Fruit fly (Drosophila melanogaster): ENCODE measurements around the gene GlcAT-I.
A peak's percentile ranks its signal among the peaks of the same experiment; 100 is the strongest.

Gene GlcAT-I

dm6 chrX:4106240-4106639 lies 24.8 kb upstream of the GlcAT-I start (continued):
- TF ChIP-seq CG6683 (GFP tag; optimal IDR thresholded peaks at IDR 0.05) (no peak), usp (GFP tag; optimal IDR thresholded peaks at IDR 0.05) (no peak), hth (optimal IDR thresholded peaks at IDR 0.05) (no peak), CG16815 (GFP tag; optimal IDR thresholded peaks at IDR 0.05) (no peak), CG13287 (GFP tag; IDR thresholded peaks at IDR 0.05; ENCODE audit: partially characterized antibody) (0 out of 2 replicates have a peak, but pooled peaks have one; percentile 1), CG34224 (GFP tag; IDR thresholded peaks at IDR 0.05; ENCODE audit: partially characterized antibody) (no peak), Gug (GFP tag; IDR thresholded peaks at IDR 0.05) (no peak), CG4360 (GFP tag; IDR thresholded peaks at IDR 0.05) (no peak), mld (GFP tag; IDR thresholded peaks at IDR 0.05; ENCODE audit: partially characterized antibody) (peak; percentile 4; the same call in 1 of the 3 replicates), CkIIα-i1 (GFP tag; IDR thresholded peaks at IDR 0.05) (no peak), wdn (GFP tag; IDR thresholded peaks at IDR 0.05) (no peak), CG10267 (tag; optimal IDR thresholded peaks at IDR 0.05) (no peak)

dm6 chrX:4106756-4107155 lies 24.3 kb upstream of the GlcAT-I start:
- TF ChIP-seq Mrtf (GFP tag; IDR thresholded peaks at IDR 0.05) (0 out of 3 replicates have a peak, but pooled peaks have one; percentile 14), CG11696 (GFP tag; IDR thresholded peaks at IDR 0.05) (peak; percentile 77), pum (GFP tag; optimal IDR thresholded peaks at IDR 0.05) (peak; percentile 25), Xrp1 (GFP tag; IDR thresholded peaks at IDR 0.05) (peak; percentile 37; the same call in 1 of the 2 replicates), Bteb2 (GFP tag; optimal IDR thresholded peaks at IDR 0.05) (no peak), sens (GFP tag) (peak; percentile 89), CG7786 (GFP tag; optimal IDR thresholded peaks at IDR 0.05) (peak; percentile 42), CoRest (tag; optimal IDR thresholded peaks at IDR 0.05) (peak; percentile 29), Blimp-1 (GFP tag; optimal IDR thresholded peaks at IDR 0.05) (peak; percentile 28), CG4707 (GFP tag; optimal IDR thresholded peaks at IDR 0.05) (peak; percentile 4), esg (GFP tag; conservative IDR thresholded peaks at IDR 0.05) (0 out of 2 replicates have a peak, but pooled peaks have one; percentile 6), CG6254 (GFP tag; optimal IDR thresholded peaks at IDR 0.05) (peak; percentile 14), Ssrp (tag; optimal IDR thresholded peaks at IDR 0.05) (peak; percentile 41), mam (GFP tag; optimal IDR thresholded peaks at IDR 0.05) (peak; percentile 23), CG2120 (GFP tag; optimal IDR thresholded peaks at IDR 0.05) (peak; percentile 26), nom (GFP tag; optimal IDR thresholded peaks at IDR 0.05) (peak; percentile 37), CG8388 (GFP tag; optimal IDR thresholded peaks at IDR 0.05) (peak; percentile 26), CG11695 (GFP tag; IDR thresholded peaks at IDR 0.05) (peak; percentile 46; the same call in 1 of the 3 replicates), CG33557 (GFP tag; optimal IDR thresholded peaks at IDR 0.05) (peak; percentile 51), chinmo (GFP tag; IDR thresholded peaks at IDR 0.05; ENCODE audit: partially characterized antibody) (no peak), CG4360 (GFP tag; IDR thresholded peaks at IDR 0.05) (0 out of 2 replicates have a peak, but pooled peaks have one; percentile 13), CG11504 (tag; optimal IDR thresholded peaks at IDR 0.05) (peak; percentile 51), CG12769 (tag; optimal IDR thresholded peaks at IDR 0.05) (peak; percentile 6), Asciz (GFP tag; optimal IDR thresholded peaks at IDR 0.05) (peak; percentile 21), CG6689 (GFP tag; IDR thresholded peaks at IDR 0.05) (peak; percentile 52), sc (optimal IDR thresholded peaks at IDR 0.05) (no peak), sc (GFP tag; optimal IDR thresholded peaks at IDR 0.05) (peak; percentile 3), trem (tag; optimal IDR thresholded peaks at IDR 0.05) (peak; percentile 3), zfh1 (GFP tag; IDR thresholded peaks at IDR 0.05) (0 out of 3 replicates have a peak, but pooled peaks have one; percentile 10), chn (GFP tag; optimal IDR thresholded peaks at IDR 0.05) (peak; percentile 27), CG9437 (GFP tag; optimal IDR thresholded peaks at IDR 0.05) (peak; percentile 6), ATbp (GFP tag; optimal IDR thresholded peaks at IDR 0.05) (peak; percentile 28), CG10979 (tag; optimal IDR thresholded peaks at IDR 0.05) (peak; percentile 60), CG30403 (GFP tag; optimal IDR thresholded peaks at IDR 0.05) (peak; percentile 34), Chrac-16 (GFP tag; optimal IDR thresholded peaks at IDR 0.05) (peak; percentile 33), Trl (optimal IDR thresholded peaks at IDR 0.05) (no peak), Trl (GFP tag; optimal IDR thresholded peaks at IDR 0.05) (no peak), Abd-B (GFP tag; optimal IDR thresholded peaks at IDR 0.05) (peak; percentile 5), CG2712 (tag; optimal IDR thresholded peaks at IDR 0.05) (peak; percentile 63)
